Worm (Caenorhabditis elegans): Measurements from ENCODE around the gene col-116.

DNA sequence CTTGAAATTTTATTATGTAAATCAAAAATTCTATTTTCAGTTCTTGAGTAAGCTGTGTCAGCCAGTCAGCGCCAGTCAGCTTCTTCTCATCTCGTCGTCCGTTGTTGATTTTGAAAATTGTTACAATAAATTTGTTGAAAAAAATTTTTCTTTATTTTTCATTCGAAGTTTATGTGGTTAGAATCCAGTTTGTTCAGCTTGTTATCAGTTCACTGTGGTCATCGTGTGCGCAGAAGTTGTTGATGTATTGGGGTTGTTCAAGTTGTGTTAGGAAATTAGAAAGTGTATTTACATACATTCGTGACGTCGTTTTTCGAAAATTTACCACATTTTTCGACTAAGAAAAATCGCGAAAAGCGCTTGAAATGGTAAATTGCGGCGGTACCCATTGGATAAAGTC, 42.1 kb downstream of the col-116 start:
- TF ChIP-seq lin-39 (tag; optimal IDR thresholded peaks at IDR 0.05) (no peak), egl-27 (tag; optimal IDR thresholded peaks at IDR 0.05) (no peak), lsy-2 (tag; optimal IDR thresholded peaks at IDR 0.05) (no peak), nhr-6 (tag; optimal IDR thresholded peaks at IDR 0.05) (no peak), unc-39 (tag; optimal IDR thresholded peaks at IDR 0.05) (no peak)

All from whole organism, L2 larva.